Fruit fly (Drosophila melanogaster): Measurements from ENCODE around the gene CG5001.

The CG5001 gene

DNA sequence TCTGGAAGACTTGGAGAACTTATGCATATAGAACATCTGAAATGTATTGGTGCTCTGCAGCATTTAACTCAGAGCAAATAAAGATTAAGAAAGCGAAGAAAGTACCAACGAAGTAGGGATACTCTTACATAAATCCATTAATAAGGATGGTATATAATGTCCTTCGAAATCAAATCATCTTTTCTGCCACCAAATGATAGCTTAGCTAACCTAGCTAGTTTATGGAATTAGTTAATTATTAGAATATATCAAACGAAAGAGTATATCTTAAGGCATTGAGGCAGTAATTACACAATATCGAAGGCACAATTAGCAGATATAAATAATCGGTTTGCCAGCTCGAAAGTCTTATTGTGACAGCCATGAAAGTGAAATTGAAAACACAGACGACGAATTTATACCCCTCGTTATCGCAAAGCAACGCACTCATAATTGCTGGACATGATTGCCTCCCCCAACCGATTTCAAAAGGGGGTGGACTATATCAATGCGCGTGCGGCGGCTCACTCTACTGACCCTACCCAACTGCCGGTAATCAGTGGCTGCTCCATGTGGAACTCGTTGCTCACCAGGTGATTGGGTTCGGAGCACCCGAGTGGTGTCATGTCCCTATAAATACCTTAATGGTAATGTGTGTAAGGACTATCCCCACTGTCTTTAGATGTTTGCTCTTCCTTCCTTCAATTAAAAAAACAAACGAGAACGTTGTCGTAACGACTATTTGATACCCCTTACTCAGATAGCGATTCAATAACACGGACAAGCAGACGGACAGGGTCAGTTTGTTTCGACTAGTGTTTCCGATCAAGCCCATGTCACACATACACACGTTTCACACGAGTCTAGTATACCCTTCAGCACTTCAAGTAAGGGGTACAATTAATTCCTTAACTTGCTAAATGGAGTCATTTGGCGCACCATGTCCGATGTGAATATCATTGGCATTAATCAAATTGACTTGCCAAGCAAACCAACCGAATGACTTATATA is 40.9 kb upstream of the CG5001 start (continued):
- TF ChIP-seq sim (GFP tag; IDR thresholded peaks at IDR 0.05) (peak; percentile 29; the same call in 1 of the 2 replicates), CG1602 (GFP tag; optimal IDR thresholded peaks at IDR 0.05) (peak; percentile 36), row (GFP tag; IDR thresholded peaks at IDR 0.05) (peak; percentile 63), Chrac-16 (GFP tag; optimal IDR thresholded peaks at IDR 0.05) (peak; percentile 39), CG8290 (GFP tag; optimal IDR thresholded peaks at IDR 0.05) (no peak), CG8290 (tag; optimal IDR thresholded peaks at IDR 0.05) (peak in 1 of 2 experiments; percentile 57), lola (GFP tag; optimal IDR thresholded peaks at IDR 0.05) (peak in 1 of 3 experiments; percentile 31), Dbx (GFP tag; IDR thresholded peaks at IDR 0.05) (no peak), CG17328 (GFP tag; IDR thresholded peaks at IDR 0.05) (no peak; the same call in 1 of the 2 replicates), ewg (GFP tag; optimal IDR thresholded peaks at IDR 0.05) (peak; percentile 35), gro (GFP tag; optimal IDR thresholded peaks at IDR 0.05) (peak; percentile 38), CG11247 (GFP tag; IDR thresholded peaks at IDR 0.05) (no peak), Jarid2 (GFP tag; optimal IDR thresholded peaks at IDR 0.05) (no peak), CG30431 (GFP tag; optimal IDR thresholded peaks at IDR 0.05) (no peak), ro (GFP tag; IDR thresholded peaks at IDR 0.05) (no peak), CG17829 (tag; optimal IDR thresholded peaks at IDR 0.05) (peak; percentile 57), z (GFP tag; IDR thresholded peaks at IDR 0.05) (no peak), dysf (GFP tag; IDR thresholded peaks at IDR 0.05) (0 out of 3 replicates have a peak, but pooled peaks have one; percentile 40), Dip2 (GFP tag; IDR thresholded peaks at IDR 0.05) (no peak), cato (GFP tag; optimal IDR thresholded peaks at IDR 0.05; ENCODE audit: borderline replicate concordance) (no peak), CG4360 (GFP tag; IDR thresholded peaks at IDR 0.05) (no peak), CG12071 (GFP tag; optimal IDR thresholded peaks at IDR 0.05) (peak; percentile 65), klu (GFP tag; IDR thresholded peaks at IDR 0.05) (no peak), odd (GFP tag; optimal IDR thresholded peaks at IDR 0.05) (no peak), ftz-f1 (GFP tag; optimal IDR thresholded peaks at IDR 0.05) (no peak), Hmx (GFP tag; optimal IDR thresholded peaks at IDR 0.05) (no peak), CG9727 (GFP tag; optimal IDR thresholded peaks at IDR 0.05) (peak; percentile 31), run (tag; optimal IDR thresholded peaks at IDR 0.05) (no peak), Hr39 (optimal IDR thresholded peaks at IDR 0.05) (no peak), caup (GFP tag; optimal IDR thresholded peaks at IDR 0.05; ENCODE audit: severe bottlenecking) (peak; percentile 23), PHDP (tag; optimal IDR thresholded peaks at IDR 0.05) (peak; percentile 63), gfzf (GFP tag; optimal IDR thresholded peaks at IDR 0.05) (no peak), CG17186 (GFP tag; optimal IDR thresholded peaks at IDR 0.05) (no peak), HLHmδ (GFP tag; optimal IDR thresholded peaks at IDR 0.05) (no peak), Dref (GFP tag; IDR thresholded peaks at IDR 0.05) (no peak), CG9876 (GFP tag; optimal IDR thresholded peaks at IDR 0.05) (no peak), CG12155 (GFP tag; optimal IDR thresholded peaks at IDR 0.05) (peak; percentile 39), CG15073 (GFP tag; optimal IDR thresholded peaks at IDR 0.05) (no peak), CG3995 (GFP tag; optimal IDR thresholded peaks at IDR 0.05) (no peak), CG16863 (GFP tag; optimal IDR thresholded peaks at IDR 0.05) (peak; percentile 26), CG18476 (GFP tag; optimal IDR thresholded peaks at IDR 0.05) (no peak), CG3838 (GFP tag; optimal IDR thresholded peaks at IDR 0.05) (no peak), CG10366 (GFP tag; IDR thresholded peaks at IDR 0.05) (peak; percentile 29), crol (GFP tag; IDR thresholded peaks at IDR 0.05) (no peak), Lhr (GFP tag; optimal IDR thresholded peaks at IDR 0.05) (no peak), CG32532 (GFP tag; IDR thresholded peaks at IDR 0.05) (0 out of 2 replicates have a peak, but pooled peaks have one; percentile 18), CG33557 (GFP tag; optimal IDR thresholded peaks at IDR 0.05) (no peak), zfh1 (GFP tag; IDR thresholded peaks at IDR 0.05) (peak; percentile 51; the same call in 1 of the 3 replicates), CG1832 (GFP tag; optimal IDR thresholded peaks at IDR 0.05) (no peak), CG2199 (GFP tag; IDR thresholded peaks at IDR 0.05) (no peak)

All from whole organism, embryonic.